Fruit fly (Drosophila melanogaster): ENCODE measurements around the gene CG14957.

Gene CG14957

dm6 chr3L:3184104-3184503 is 3.3 kb upstream of the CG14957 start, which contains the start of gene CG42494 (continued):
- TF ChIP-seq CG2116 (GFP tag; optimal IDR thresholded peaks at IDR 0.05) (no peak), CG11504 (tag; optimal IDR thresholded peaks at IDR 0.05) (no peak), CG15073 (GFP tag; optimal IDR thresholded peaks at IDR 0.05) (no peak), dysf (GFP tag; IDR thresholded peaks at IDR 0.05) (no peak)

- no peak for TF ChIP-seq CG32767 (GFP tag; IDR thresholded peaks at IDR 0.05)
- TF ChIP-seq chn (GFP tag; optimal IDR thresholded peaks at IDR 0.05) = no peak
Observed at dm6 chr3L:3186364-3186763, 999 bp upstream of the CG14957 start, which contains the start of gene CG32284. Gene CG32284 (plus strand): TSS chr3L:3186664.

dm6 chr3L:3189647-3190046 is 2.3 kb downstream of the CG14957 start, which contains the start of the genes CG42525 and CG14958:
Gene CG42525 (minus strand): TSS chr3L:3189747.
Gene CG14958 (plus strand): TSS chr3L:3189978.
- TF ChIP-seq dan (GFP tag; IDR thresholded peaks at IDR 0.05) (no peak), CG2199 (GFP tag; IDR thresholded peaks at IDR 0.05) (no peak), CG18599 (GFP tag; optimal IDR thresholded peaks at IDR 0.05) (no peak), Hmx (GFP tag; optimal IDR thresholded peaks at IDR 0.05) (no peak), salm (tag; optimal IDR thresholded peaks at IDR 0.05) (no peak), bsh (GFP tag; optimal IDR thresholded peaks at IDR 0.05) (no peak), CG8924 (tag; optimal IDR thresholded peaks at IDR 0.05) (no peak), CG43689 (GFP tag; IDR thresholded peaks at IDR 0.05) (no peak), Kr (GFP tag; optimal IDR thresholded peaks at IDR 0.05) (no peak), stc (GFP tag; IDR thresholded peaks at IDR 0.05) (no peak), Fer3 (tag; optimal IDR thresholded peaks at IDR 0.05) (no peak), CG11093 (GFP tag; IDR thresholded peaks at IDR 0.05) (no peak), Mrtf (GFP tag; IDR thresholded peaks at IDR 0.05) (no peak), dmrt99B (tag; optimal IDR thresholded peaks at IDR 0.05) (no peak), CG42726 (GFP tag; IDR thresholded peaks at IDR 0.05; ENCODE audit: partially characterized antibody) (no peak)

DNA sequence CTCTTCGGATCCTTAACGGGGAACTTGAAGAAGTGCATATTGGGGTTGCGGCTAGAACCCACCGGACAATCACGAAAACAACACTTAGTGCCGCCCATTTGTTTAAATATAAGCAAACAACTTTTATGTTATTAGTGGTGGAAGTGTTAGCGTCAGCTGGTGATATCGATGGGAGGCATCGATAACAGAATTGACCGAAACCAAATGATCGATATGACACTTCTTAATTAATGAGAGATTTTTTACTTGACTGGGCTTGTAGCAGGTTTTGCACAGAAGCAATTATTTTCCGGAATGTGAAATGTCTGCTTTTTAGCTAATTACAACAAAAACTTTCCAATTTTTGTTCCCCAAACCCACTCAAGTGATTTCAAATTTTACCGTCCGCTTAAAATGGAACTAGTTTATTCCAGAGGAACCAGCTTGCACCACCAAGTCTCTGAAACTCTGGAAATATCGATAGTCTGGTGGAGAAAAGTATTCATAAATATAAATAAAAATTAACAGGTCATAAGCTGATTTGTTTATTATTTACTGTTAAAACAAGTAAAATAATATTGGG is 5.1 kb downstream of the CG14957 start, which contains the start of gene CG14965:
Gene CG14965, minus strand, starts transcription at position 159 of the 562 bp plus-strand sequence.
- peak; percentile 87 for TF ChIP-seq hb (GFP tag; IDR thresholded peaks at IDR 0.05; ENCODE audit: partially characterized antibody)
- TF ChIP-seq CG6654 (GFP tag; optimal IDR thresholded peaks at IDR 0.05) = no peak
- TF ChIP-seq knrl (GFP tag; IDR thresholded peaks at IDR 0.05; ENCODE audit: partially characterized antibody) = peak; percentile 91
- TF ChIP-seq hkb (optimal IDR thresholded peaks at IDR 0.05) = peak; percentile 34
- no peak for TF ChIP-seq hkb (GFP tag; IDR thresholded peaks at IDR 0.05)
- peak; percentile 94 for TF ChIP-seq CG13287 (GFP tag; IDR thresholded peaks at IDR 0.05; ENCODE audit: partially characterized antibody)
- no peak for TF ChIP-seq CG1603 (tag; optimal IDR thresholded peaks at IDR 0.05)
- TF ChIP-seq nom (GFP tag; optimal IDR thresholded peaks at IDR 0.05) = no peak
- TF ChIP-seq Hsf (GFP tag; optimal IDR thresholded peaks at IDR 0.05) = no peak
- TF ChIP-seq sna (GFP tag; IDR thresholded peaks at IDR 0.05; ENCODE audit: partially characterized antibody) = peak; percentile 95
- TF ChIP-seq Elba2 (GFP tag; optimal IDR thresholded peaks at IDR 0.05) = no peak
- TF ChIP-seq Bgb (GFP tag; IDR thresholded peaks at IDR 0.05; ENCODE audit: partially characterized antibody) = peak; percentile 89
- no peak for TF ChIP-seq tll (GFP tag; optimal IDR thresholded peaks at IDR 0.05)
- no peak for TF ChIP-seq CoRest (tag; optimal IDR thresholded peaks at IDR 0.05)
- TF ChIP-seq az2 (GFP tag; optimal IDR thresholded peaks at IDR 0.05) = no peak
- peak; percentile 91 for TF ChIP-seq HLH4C (GFP tag; IDR thresholded peaks at IDR 0.05; ENCODE audit: partially characterized antibody)
- no peak for TF ChIP-seq CG3065 (GFP tag; optimal IDR thresholded peaks at IDR 0.05)
- TF ChIP-seq Tbp (GFP tag; optimal IDR thresholded peaks at IDR 0.05) = no peak
- TF ChIP-seq CG42726 (GFP tag; IDR thresholded peaks at IDR 0.05; ENCODE audit: partially characterized antibody) = peak; percentile 27; the same call in 1 of the 2 replicates
- TF ChIP-seq vnd (GFP tag; IDR thresholded peaks at IDR 0.05; ENCODE audit: partially characterized antibody) = peak; percentile 87
- TF ChIP-seq run (tag; optimal IDR thresholded peaks at IDR 0.05) = no peak
- peak; percentile 94 for TF ChIP-seq Scr (GFP tag; IDR thresholded peaks at IDR 0.05; ENCODE audit: partially characterized antibody)
- peak; percentile 87 for TF ChIP-seq CG14860 (GFP tag; IDR thresholded peaks at IDR 0.05; ENCODE audit: partially characterized antibody)
- TF ChIP-seq Sin3A (optimal IDR thresholded peaks at IDR 0.05) = peak; percentile 84
- TF ChIP-seq Sox102F (GFP tag; optimal IDR thresholded peaks at IDR 0.05) = no peak

Measured in whole organism, embryonic.